Worm (Caenorhabditis elegans): ENCODE measurements around the gene B0563.5.

B0563.5 gene

ce11 chrX:9195375-9196098 lies 49.6 kb downstream of the B0563.5 start:
- TF ChIP-seq ref-1 (GFP tag; conservative IDR thresholded peaks at IDR 0.05): no peak
- TF ChIP-seq cog-1 (tag; optimal IDR thresholded peaks at IDR 0.05): no peak
- TF ChIP-seq tab-1 (GFP tag; IDR thresholded peaks at IDR 0.05): no peak
